Worm (Caenorhabditis elegans): Measurements from ENCODE around the gene T01G1.2.

DNA sequence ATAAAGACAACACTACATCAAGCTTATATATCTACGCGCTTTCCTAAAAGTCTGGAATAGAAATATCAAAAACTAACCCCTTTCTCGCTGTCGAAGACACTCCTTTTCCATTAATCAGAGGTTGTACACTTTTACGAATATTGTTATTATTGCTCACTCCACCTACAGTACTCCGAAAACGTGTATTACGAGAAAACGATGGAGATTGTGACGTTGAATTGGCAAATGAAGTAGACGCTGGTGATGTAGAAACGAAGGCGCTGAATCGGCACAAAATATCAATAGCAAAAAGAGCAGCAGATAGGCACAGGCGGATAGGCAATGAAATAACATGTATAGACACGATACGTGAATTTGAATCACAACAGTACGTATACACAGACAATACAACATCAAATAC is 9.9 kb upstream of the T01G1.2 start:
- TF ChIP-seq hmg-4 (GFP tag; optimal IDR thresholded peaks at IDR 0.05) (no peak), tbx-11 (GFP tag; IDR thresholded peaks at IDR 0.05) (no peak), sea-1 (GFP tag; conservative IDR thresholded peaks at IDR 0.05) (no peak), ama-1 (optimal IDR thresholded peaks at IDR 0.05) (no peak), flt-1 (GFP tag; IDR thresholded peaks at IDR 0.05) (no peak)
